Fruit fly (Drosophila melanogaster) whole organism, pupa: ENCODE results near the gene Wnt4.

Experiments
- CG10348 ChIP-seq: fragments of 200-800 bp; sonication (Bioruptor generic); IDR thresholded peaks from 2 replicates; pipeline ENCODE4 v1.3.6; 2022; ENCODE audit warnings: missing biosample characterization, missing genetic modification characterization
- CG13204 ChIP-seq: fragments of 200-800 bp; sonication (Bioruptor generic); optimal IDR thresholded peaks from 2 replicates; lab custom pipeline; 2018; ENCODE audit warnings: missing biosample characterization, mild to moderate bottlenecking, missing genetic modification characterization, moderate library complexity
- CG15710 ChIP-seq: fragments of 200-800 bp; sonication (Bioruptor generic); optimal IDR thresholded peaks from 2 replicates; lab custom pipeline; 2018; ENCODE audit warnings: missing biosample characterization, mild to moderate bottlenecking, missing genetic modification characterization, moderate library complexity
- CG32121 ChIP-seq: fragments of 200-800 bp; sonication (Bioruptor generic); IDR thresholded peaks from 2 replicates; pipeline ENCODE4 v1.3.6; 2022; ENCODE audit warnings: missing biosample characterization, missing genetic modification characterization
- CG34367 ChIP-seq: fragments of 200-800 bp; sonication (Bioruptor generic); optimal IDR thresholded peaks from 2 replicates; lab custom pipeline; 2018; ENCODE audit warnings: missing biosample characterization, mild to moderate bottlenecking, missing genetic modification characterization
- CG4496 ChIP-seq: fragments of 200-800 bp; sonication (Bioruptor generic); IDR thresholded peaks from 3 replicates; pipeline ENCODE4 v1.3.6; 2022; ENCODE audit warnings: missing biosample characterization, missing genetic modification characterization
- CG8159 ChIP-seq: fragments of 200-800 bp; sonication (Bioruptor generic); optimal IDR thresholded peaks from 3 replicates; lab custom pipeline; 2018; ENCODE audit warnings: missing biosample characterization, mild to moderate bottlenecking, missing genetic modification characterization, moderate library complexity
- CG8301 ChIP-seq: fragments of 200-800 bp; sonication (Bioruptor generic); optimal IDR thresholded peaks from 2 replicates; lab custom pipeline; 2018; ENCODE audit warnings: missing biosample characterization, mild to moderate bottlenecking, missing genetic modification characterization
- D1 ChIP-seq: fragments of 200-800 bp; sonication (Bioruptor generic); optimal IDR thresholded peaks from 2 replicates; lab custom pipeline; 2018; ENCODE audit warnings: missing biosample characterization, mild to moderate bottlenecking, missing genetic modification characterization, moderate library complexity
- Pif1A ChIP-seq: fragments of 200-800 bp; sonication (Bioruptor generic); optimal IDR thresholded peaks from 3 replicates; lab custom pipeline; 2016; ENCODE audit warnings: missing biosample characterization, missing genetic modification characterization
- Pif1B ChIP-seq: fragments of 200-800 bp; sonication (Bioruptor generic); optimal IDR thresholded peaks from 3 replicates; lab custom pipeline; 2016; ENCODE audit warnings: missing biosample characterization, missing genetic modification characterization
- gl ChIP-seq: fragments of 200-800 bp; sonication (Bioruptor generic); optimal IDR thresholded peaks from 2 replicates; lab custom pipeline; 2018; ENCODE audit warnings: missing biosample characterization, mild to moderate bottlenecking, missing genetic modification characterization
- rn ChIP-seq: fragments of 200-800 bp; sonication (Bioruptor generic); IDR thresholded peaks from 2 replicates; pipeline ENCODE4 v1.3.6; 2022; ENCODE audit warnings: missing biosample characterization, missing genetic modification characterization

dm6 chr2L:7259500-7259899 is 17.5 kb downstream of the Wnt4 start:
- TF ChIP-seq CG32121 (GFP tag; lab: Robert Waterston, UW) (no peak), CG4496 (GFP tag; lab: Robert Waterston, UW) (no peak), CG34367 (tag; lab: Kevin White, UChicago) (no peak), CG8159 (no peak), Pif1B (GFP tag; lab: Kevin White, UChicago) (no peak), CG8301 (tag; lab: Kevin White, UChicago) (no peak), gl (tag; lab: Kevin White, UChicago) (no peak), CG13204 (GFP tag; lab: Kevin White, UChicago) (no peak), CG15710 (tag; lab: Kevin White, UChicago) (no peak), Pif1A (GFP tag; lab: Kevin White, UChicago) (no peak), rn (GFP tag; lab: Robert Waterston, UW) (no peak), CG10348 (no peak), D1 (tag; lab: Kevin White, UChicago) (no peak)
